Fruit fly (Drosophila melanogaster) whole organism, embryonic: ENCODE measurements around the gene sws.
A peak's percentile ranks its signal among the peaks of the same experiment; 100 is the strongest.

Experiments used
- Atf6 ChIP-seq: fragments of 200-800 bp; sonication (Bioruptor generic); IDR thresholded peaks from 2 replicates; pipeline ENCODE4 v1.3.6; 2022; ENCODE audit warnings: missing biosample characterization, missing genetic modification characterization
- B-H2 ChIP-seq: fragments of 200-800 bp; sonication (Bioruptor generic); optimal IDR thresholded peaks from 2 replicates; lab custom pipeline; 2018; ENCODE audit warnings: missing biosample characterization, mild to moderate bottlenecking, missing genetic modification characterization
- Bdp1 ChIP-seq: fragments of 200-800 bp; sonication (Bioruptor generic); optimal IDR thresholded peaks from 3 replicates; lab custom pipeline; 2016; ENCODE audit warnings: missing biosample characterization, missing genetic modification characterization
- CG10979 ChIP-seq: fragments of 200-800 bp; sonication (Bioruptor generic); optimal IDR thresholded peaks from 2 replicates; lab custom pipeline; 2018; ENCODE audit warnings: missing biosample characterization, mild to moderate bottlenecking, missing genetic modification characterization, moderate library complexity
- CG11093 ChIP-seq: fragments of 200-800 bp; sonication (Bioruptor generic); IDR thresholded peaks from 3 replicates; pipeline ENCODE4 v1.3.6; 2022; ENCODE audit warnings: missing biosample characterization, missing genetic modification characterization
- CG12391 ChIP-seq: fragments of 200-800 bp; sonication (Bioruptor generic); optimal IDR thresholded peaks from 3 replicates; lab custom pipeline; 2018; ENCODE audit warnings: missing biosample characterization, mild to moderate bottlenecking, missing genetic modification characterization, moderate library complexity
- CG15011 ChIP-seq: fragments of 200-800 bp; sonication (Bioruptor generic); optimal IDR thresholded peaks from 3 replicates; lab custom pipeline; 2018; ENCODE audit warnings: missing biosample characterization, mild to moderate bottlenecking, missing genetic modification characterization
- CG17359 ChIP-seq: fragments of 200-800 bp; sonication (Bioruptor generic); optimal IDR thresholded peaks from 3 replicates; lab custom pipeline; 2018; ENCODE audit warnings: missing biosample characterization, mild to moderate bottlenecking, missing genetic modification characterization, moderate library complexity
- CG3065 ChIP-seq: fragments of 200-800 bp; sonication (Bioruptor generic); optimal IDR thresholded peaks from 2 replicates; lab custom pipeline; 2016; ENCODE audit warnings: missing biosample characterization, missing genetic modification characterization
- CG33557 ChIP-seq: fragments of 200-800 bp; sonication (Bioruptor generic); optimal IDR thresholded peaks from 2 replicates; lab custom pipeline; 2019; ENCODE audit warnings: missing biosample characterization, mild to moderate bottlenecking, missing genetic modification characterization, moderate library complexity
- CG34422 ChIP-seq: fragments of 200-800 bp; sonication (Bioruptor generic); IDR thresholded peaks from 3 replicates; pipeline ENCODE4 v1.3.6; 2022; ENCODE audit warnings: missing biosample characterization, missing genetic modification characterization
- CG3838 ChIP-seq: fragments of 200-800 bp; sonication (Bioruptor generic); optimal IDR thresholded peaks from 3 replicates; lab custom pipeline; 2016; ENCODE audit warnings: missing biosample characterization, missing genetic modification characterization
- CG4360 ChIP-seq: fragments of 200-800 bp; sonication (Bioruptor generic); IDR thresholded peaks from 2 replicates; pipeline ENCODE4 v1.3.6; 2022; ENCODE audit warnings: missing biosample characterization, missing genetic modification characterization
- CG4424 ChIP-seq: fragments of 200-800 bp; sonication (Bioruptor generic); optimal IDR thresholded peaks from 3 replicates; lab custom pipeline; 2016; ENCODE audit warnings: missing biosample characterization, missing genetic modification characterization
- CG4730 ChIP-seq: fragments of 200-800 bp; sonication (Bioruptor generic); IDR thresholded peaks from 2 replicates; pipeline ENCODE4 v1.3.6; 2022; ENCODE audit warnings: missing biosample characterization, missing genetic modification characterization
- CG6272 ChIP-seq: fragments of 200-800 bp; sonication (Bioruptor generic); IDR thresholded peaks from 2 replicates; pipeline ENCODE4 v1.3.6; 2022; ENCODE audit warnings: missing biosample characterization, missing genetic modification characterization
- CG6813 ChIP-seq: fragments of 200-800 bp; sonication (Bioruptor generic); optimal IDR thresholded peaks from 2 replicates; lab custom pipeline; 2017; ENCODE audit warnings: missing biosample characterization, missing genetic modification characterization, mild to moderate bottlenecking, moderate library complexity, missing genetic modification reagents
- CG7372 ChIP-seq: fragments of 200-800 bp; sonication (Bioruptor generic); IDR thresholded peaks from 2 replicates; pipeline ENCODE4 v1.3.6; 2022; ENCODE audit warnings: missing biosample characterization, missing genetic modification characterization
- CG7786 ChIP-seq: fragments of 200-800 bp; sonication (Bioruptor generic); optimal IDR thresholded peaks from 2 replicates; lab custom pipeline; 2016; ENCODE audit warnings: missing biosample characterization, missing genetic modification characterization
- CoRest ChIP-seq: fragments of 200-800 bp; sonication (Bioruptor generic); optimal IDR thresholded peaks from 3 replicates; lab custom pipeline; 2018; ENCODE audit warnings: missing biosample characterization, mild to moderate bottlenecking, missing genetic modification characterization, moderate library complexity
- Dad ChIP-seq: fragments of 200-800 bp; sonication (Bioruptor generic); optimal IDR thresholded peaks from 3 replicates; lab custom pipeline; 2016; ENCODE audit warnings: missing biosample characterization, missing genetic modification characterization
- HmgZ ChIP-seq: fragments of 200-800 bp; sonication (Bioruptor generic); optimal IDR thresholded peaks from 2 replicates; lab custom pipeline; 2018; ENCODE audit warnings: missing biosample characterization, mild to moderate bottlenecking, missing genetic modification characterization
- Hmr ChIP-seq: fragments of 200-800 bp; sonication (Bioruptor generic); optimal IDR thresholded peaks from 3 replicates; lab custom pipeline; 2017; ENCODE audit warnings: mild to moderate bottlenecking, missing biosample characterization, missing genetic modification reagents, missing genetic modification characterization
- Hmx ChIP-seq: fragments of 200-800 bp; sonication (Bioruptor generic); optimal IDR thresholded peaks from 2 replicates; lab custom pipeline; 2016; ENCODE audit warnings: missing biosample characterization, missing genetic modification characterization
- Hsf ChIP-seq: fragments of 200-800 bp; sonication (Bioruptor generic); optimal IDR thresholded peaks from 3 replicates; lab custom pipeline; 2016; ENCODE audit warnings: missing biosample characterization, missing genetic modification characterization
- NC2α ChIP-seq: fragments of 200-800 bp; sonication (Bioruptor generic); optimal IDR thresholded peaks from 2 replicates; lab custom pipeline; 2016; ENCODE audit warnings: missing biosample characterization, missing genetic modification characterization
- Nf-YA ChIP-seq: fragments of 200-800 bp; sonication (Bioruptor generic); IDR thresholded peaks from 2 replicates; pipeline ENCODE4 v1.3.6; 2022; ENCODE audit warnings: missing biosample characterization, missing genetic modification characterization
- Nf-YC ChIP-seq: fragments of 200-800 bp; optimal IDR thresholded peaks from 3 replicates; lab custom pipeline; 2019; ENCODE audit warnings: missing biosample characterization, mild to moderate bottlenecking, missing genetic modification characterization, moderate library complexity
- Ptx1 ChIP-seq: fragments of 200-800 bp; sonication (Bioruptor generic); IDR thresholded peaks from 2 replicates; pipeline ENCODE4 v1.3.6; 2022; ENCODE audit warnings: missing biosample characterization, missing genetic modification characterization
- Xbp1 ChIP-seq: fragments of 200-800 bp; sonication (Bioruptor generic); optimal IDR thresholded peaks from 3 replicates; lab custom pipeline; 2016; ENCODE audit warnings: missing biosample characterization, mild to moderate bottlenecking, missing genetic modification characterization
- YL-1 ChIP-seq: fragments of 200-800 bp; sonication (Bioruptor generic); optimal IDR thresholded peaks from 3 replicates; lab custom pipeline; 2017; ENCODE audit warnings: missing biosample characterization, mild to moderate bottlenecking, missing genetic modification characterization
- al ChIP-seq: fragments of 200-800 bp; sonication (Bioruptor generic); IDR thresholded peaks from 2 replicates; pipeline ENCODE4 v1.3.6; 2022; ENCODE audit warnings: missing biosample characterization, missing genetic modification characterization
- bbx ChIP-seq: fragments of 200-800 bp; sonication (Bioruptor generic); IDR thresholded peaks from 2 replicates; pipeline ENCODE4 v1.3.6; 2022; ENCODE audit warnings: missing biosample characterization, missing genetic modification characterization; ENCODE audit not compliant: partially characterized antibody
- cad ChIP-seq: fragments of >200 bp; optimal IDR thresholded peaks from 2 replicates; lab custom pipeline; 2017; ENCODE audit warnings: missing biosample characterization, missing genetic modification characterization
- crp ChIP-seq, 2 experiments: fragments of 200-800 bp; sonication (Bioruptor generic); optimal IDR thresholded peaks; 2 replicates in 1 of 2; 3 replicates in 1 of 2; lab custom pipeline; 2017; ENCODE audit warnings: missing biosample characterization in 2 of 2, missing genetic modification characterization in 2 of 2, mild to moderate bottlenecking in 1 of 2, moderate library complexity in 1 of 2
- disco-r ChIP-seq: fragments of 200-800 bp; sonication (Bioruptor generic); optimal IDR thresholded peaks from 2 replicates; lab custom pipeline; 2016; ENCODE audit warnings: missing biosample characterization, missing genetic modification characterization
- dysf ChIP-seq: fragments of 200-800 bp; sonication (Bioruptor generic); IDR thresholded peaks from 3 replicates; pipeline ENCODE4 v1.3.6; 2022; ENCODE audit warnings: missing biosample characterization, missing genetic modification characterization
- emc ChIP-seq: fragments of 200-800 bp; sonication (Bioruptor generic); optimal IDR thresholded peaks from 2 replicates; lab custom pipeline; 2016; ENCODE audit warnings: missing biosample characterization, missing genetic modification characterization
- en ChIP-seq: fragments of 200-800 bp; sonication (Bioruptor generic); optimal IDR thresholded peaks from 2 replicates; lab custom pipeline; 2016; ENCODE audit warnings: missing biosample characterization, missing genetic modification characterization
- fd96Cb ChIP-seq: fragments of 200-800 bp; sonication (Bioruptor generic); optimal IDR thresholded peaks from 2 replicates; lab custom pipeline; 2018; ENCODE audit warnings: missing biosample characterization, mild to moderate bottlenecking, missing genetic modification characterization, moderate library complexity
- ham ChIP-seq: fragments of 200-800 bp; sonication (Bioruptor generic); IDR thresholded peaks from 2 replicates; pipeline ENCODE4 v1.3.6; 2022; ENCODE audit warnings: missing biosample characterization, missing genetic modification characterization
- mirr ChIP-seq: fragments of 200-800 bp; sonication (Bioruptor generic); optimal IDR thresholded peaks from 3 replicates; lab custom pipeline; 2018; ENCODE audit warnings: missing biosample characterization, mild to moderate bottlenecking, missing genetic modification characterization
- odd ChIP-seq: fragments of 200-800 bp; sonication (Bioruptor generic); optimal IDR thresholded peaks from 2 replicates; lab custom pipeline; 2017; ENCODE audit warnings: missing biosample characterization, mild to moderate bottlenecking, missing genetic modification characterization
- pan ChIP-seq, 4 experiments: fragments of >200 bp in 3 of 4; fragments of 200-800 bp in 1 of 4; sonication (Bioruptor generic) in 1 of 4; optimal IDR thresholded peaks in 3 of 4; IDR thresholded peaks in 1 of 4; 2 replicates each; pipeline versions ENCODE4 v1.3.6 to Lab custom; 2017 to 2022; ENCODE audit warnings: missing biosample characterization in 2 of 4, missing genetic modification characterization in 2 of 4, mixed read lengths in 1 of 4
- pita ChIP-seq: fragments of 200-800 bp; sonication (Bioruptor generic); optimal IDR thresholded peaks from 2 replicates; lab custom pipeline; 2017; ENCODE audit warnings: missing biosample characterization, mild to moderate bottlenecking, missing genetic modification characterization
- sens ChIP-seq: fragments of 200-800 bp; sonication (Bioruptor generic); peaks from one replicate; lab custom pipeline; 2016; ENCODE audit warnings: missing biosample characterization, missing genetic modification characterization
- sima ChIP-seq: fragments of 200-800 bp; sonication (Bioruptor generic); optimal IDR thresholded peaks from 2 replicates; lab custom pipeline; 2016; ENCODE audit warnings: missing biosample characterization, missing genetic modification characterization
- stwl ChIP-seq: fragments of 200-800 bp; sonication (Bioruptor generic); optimal IDR thresholded peaks from 3 replicates; lab custom pipeline; 2018; ENCODE audit warnings: missing biosample characterization, mild to moderate bottlenecking, missing genetic modification characterization, moderate library complexity
- unc-4 ChIP-seq: fragments of 200-800 bp; sonication (Bioruptor generic); IDR thresholded peaks from 2 replicates; pipeline ENCODE4 v1.3.6; 2022; ENCODE audit warnings: missing biosample characterization, missing genetic modification characterization; ENCODE audit not compliant: partially characterized antibody
- vvl ChIP-seq: fragments of 200-800 bp; sonication (Bioruptor generic); IDR thresholded peaks from 2 replicates; pipeline ENCODE4 v1.3.6; 2022; ENCODE audit warnings: missing biosample characterization, missing genetic modification characterization
- wdn ChIP-seq: fragments of 200-800 bp; sonication (Bioruptor generic); IDR thresholded peaks from 2 replicates; pipeline ENCODE4 v1.3.6; 2022; ENCODE audit warnings: missing biosample characterization, missing genetic modification characterization

sws gene

DNA sequence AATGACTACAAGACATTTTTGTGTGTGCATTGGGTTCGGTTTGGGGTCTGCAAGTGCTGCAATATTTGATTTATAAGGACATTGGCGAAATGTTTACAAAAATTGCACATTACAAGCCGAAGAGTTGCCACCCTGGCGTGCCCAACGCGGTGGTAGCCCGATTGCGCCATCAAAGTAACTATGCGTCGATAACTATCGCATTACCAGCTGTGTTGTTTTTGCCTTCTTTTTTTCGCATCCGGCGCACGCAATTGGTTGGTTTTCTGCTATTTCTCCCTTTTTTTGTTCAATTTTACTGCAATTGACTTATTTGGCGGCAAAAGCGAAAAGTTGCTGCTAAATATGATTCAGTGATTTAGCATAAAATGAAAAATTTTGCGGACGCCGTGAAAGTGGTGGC, 33.4 kb downstream of the sws start, which contains the start of gene RpS14b (continued):
- peak; percentile 47 for TF ChIP-seq CG6813
- peak; percentile 86 for TF ChIP-seq mirr (GFP tag; lab: Kevin White, UChicago)
- TF ChIP-seq CG34422, result peak; percentile 86
- peak in 1 of 2 experiments; percentile 80 for TF ChIP-seq crp (GFP tag; optimal IDR thresholded peaks at IDR 0.05; lab: Kevin White, UChicago)
- TF ChIP-seq CG11093 (GFP tag; lab: Robert Waterston, UW), result no peak
- TF ChIP-seq CG4360 (GFP tag; lab: Robert Waterston, UW), result peak; percentile 65
- no peak for TF ChIP-seq NC2α
- TF ChIP-seq Nf-YC (tag; lab: Kevin White, UChicago), result peak; percentile 69
- peak; percentile 64 for TF ChIP-seq Atf6 (GFP tag; lab: Robert Waterston, UW)
- peak; percentile 51 for TF ChIP-seq wdn (GFP tag; lab: Robert Waterston, UW)
- TF ChIP-seq cad (GFP tag; lab: Kevin White, UChicago), result no peak
- TF ChIP-seq fd96Cb (tag; lab: Kevin White, UChicago), result no peak
- TF ChIP-seq bbx (GFP tag; lab: Robert Waterston, UW), result peak; percentile 80
- peak; percentile 61 for TF ChIP-seq stwl
- TF ChIP-seq Nf-YA (GFP tag; lab: Robert Waterston, UW), result no peak
- TF ChIP-seq Dad, result peak; percentile 45
- TF ChIP-seq CG12391, result peak; percentile 45
- peak; percentile 79 for TF ChIP-seq vvl
- TF ChIP-seq emc, result peak; percentile 27
- TF ChIP-seq CG6272 (GFP tag; lab: Robert Waterston, UW), result peak; percentile 41; the same call in 1 of the 2 replicates
- TF ChIP-seq dysf, result peak; percentile 65; the same call in 2 of the 3 replicates
- peak; percentile 53 for TF ChIP-seq Ptx1 (GFP tag; lab: Robert Waterston, UW)
- TF ChIP-seq pan (optimal IDR thresholded peaks at IDR 0.05; lab: Kevin White, UChicago), result no peak
- TF ChIP-seq pan (GFP tag; optimal IDR thresholded peaks at IDR 0.05 in 1 of 2, IDR thresholded peaks at IDR 0.05 in 1 of 2), result peak in 1 of 2 experiments; percentile 74
- TF ChIP-seq CG7786 (GFP tag; lab: Kevin White, UChicago), result peak; percentile 32
- TF ChIP-seq CG33557 (GFP tag; lab: Kevin White, UChicago), result peak; percentile 21
- peak; percentile 22 for TF ChIP-seq Bdp1
- TF ChIP-seq CG3065 (GFP tag; lab: Kevin White, UChicago), result no peak
- TF ChIP-seq al (GFP tag; lab: Robert Waterston, UW), result peak; percentile 38; the same call in 1 of the 2 replicates
- peak; percentile 79 for TF ChIP-seq unc-4 (GFP tag; lab: Robert Waterston, UW)
- TF ChIP-seq Hmr (GFP tag; lab: Kevin White, UChicago), result peak; percentile 85
- TF ChIP-seq HmgZ (tag; lab: Kevin White, UChicago), result peak; percentile 62
- peak; percentile 46; the same call in 1 of the 2 replicates for TF ChIP-seq CG7372 (GFP tag; lab: Robert Waterston, UW)
- TF ChIP-seq B-H2, result peak; percentile 87
- TF ChIP-seq CG4730 (GFP tag; lab: Robert Waterston, UW), result peak; percentile 40; the same call in 1 of the 2 replicates
- TF ChIP-seq pita (GFP tag; lab: Kevin White, UChicago), result no peak
- no peak for TF ChIP-seq Hmx
- peak; percentile 45 for TF ChIP-seq CoRest (tag; lab: Kevin White, UChicago)
- peak; percentile 62 for TF ChIP-seq Xbp1
- no peak for TF ChIP-seq sima
- no peak for TF ChIP-seq disco-r (GFP tag; lab: Kevin White, UChicago)
- TF ChIP-seq sens (GFP tag; lab: Kevin White, UChicago), result peak; percentile 88
- peak; percentile 70 for TF ChIP-seq odd (GFP tag; lab: Kevin White, UChicago)
- peak; percentile 25 for TF ChIP-seq CG10979 (tag; lab: Kevin White, UChicago)
- TF ChIP-seq CG3838 (GFP tag; lab: Kevin White, UChicago), result no peak
- peak; percentile 14 for TF ChIP-seq CG17359 (tag; lab: Kevin White, UChicago)
- peak; percentile 29 for TF ChIP-seq CG4424 (GFP tag; lab: Kevin White, UChicago)
- TF ChIP-seq en (GFP tag; lab: Kevin White, UChicago), result no peak
- TF ChIP-seq ham, result no peak; the same call in 1 of the 2 replicates
- TF ChIP-seq Hsf (GFP tag; lab: Kevin White, UChicago), result peak; percentile 70
- TF ChIP-seq CG15011 (GFP tag; lab: Kevin White, UChicago), result peak; percentile 31
- TF ChIP-seq YL-1, result peak; percentile 90
